Fruit fly (Drosophila melanogaster) whole organism, prepupa: Measurements from ENCODE around the gene Rpn9.

Source experiments
- CG6854 ChIP-seq: fragments of 200-800 bp; sonication (Bioruptor generic); optimal IDR thresholded peaks from 2 replicates; lab custom pipeline; 2017; ENCODE audit warnings: missing biosample characterization, mild to moderate bottlenecking, missing genetic modification characterization
- CG7368 ChIP-seq: fragments of 200-800 bp; sonication (Bioruptor generic); optimal IDR thresholded peaks from 3 replicates; lab custom pipeline; 2016; ENCODE audit warnings: missing biosample characterization, missing genetic modification characterization
- CG8319 ChIP-seq: fragments of 200-800 bp; sonication (Bioruptor generic); optimal IDR thresholded peaks from 3 replicates; lab custom pipeline; 2016; ENCODE audit warnings: missing biosample characterization, missing genetic modification characterization
- OdsH ChIP-seq: fragments of 200-800 bp; sonication (Bioruptor generic); optimal IDR thresholded peaks from 3 replicates; lab custom pipeline; 2016; ENCODE audit warnings: missing biosample characterization, missing genetic modification characterization
- achi ChIP-seq: fragments of 200-800 bp; sonication (Bioruptor generic); optimal IDR thresholded peaks from 3 replicates; lab custom pipeline; 2016; ENCODE audit warnings: missing biosample characterization, missing genetic modification characterization
- dsx ChIP-seq: fragments of 200-800 bp; optimal IDR thresholded peaks from 3 replicates; lab custom pipeline; 2019; ENCODE audit warnings: missing biosample characterization, mild to moderate bottlenecking, missing genetic modification characterization, moderate library complexity; ENCODE audit not compliant: poor library complexity, severe bottlenecking

dm6 chr3R:23709508-23710208, 23.6 kb downstream of the Rpn9 start, which contains the start of gene CG10301:
- TF ChIP-seq CG8319 (no peak), CG6854 (GFP tag; lab: Kevin White, UChicago) (no peak), OdsH (GFP tag; lab: Kevin White, UChicago) (no peak), CG7368 (GFP tag; lab: Kevin White, UChicago) (no peak), achi (GFP tag; lab: Kevin White, UChicago) (no peak), dsx (GFP tag; lab: Kevin White, UChicago) (no peak)
